Worm (Caenorhabditis elegans): ENCODE data around the gene T01C4.8.
A peak's percentile ranks its signal among the peaks of the same experiment; 100 is the strongest.

T01C4.8 gene

ce11 chrV:7084612-7085139 is 44.7 kb downstream of the T01C4.8 start, which contains the start of gene mys-1 (continued):
- TF ChIP-seq nhr-237 (tag; optimal IDR thresholded peaks at IDR 0.05) (no peak), nhr-11 (tag; optimal IDR thresholded peaks at IDR 0.05) (no peak), nhr-129 (tag; optimal IDR thresholded peaks at IDR 0.05) (no peak), lin-39 (tag; optimal IDR thresholded peaks at IDR 0.05) (no peak), nhr-6 (tag; optimal IDR thresholded peaks at IDR 0.05) (no peak), nhr-10 (tag; optimal IDR thresholded peaks at IDR 0.05) (no peak), C34F6.9 (tag; optimal IDR thresholded peaks at IDR 0.05) (no peak), ZK546.5 (tag; optimal IDR thresholded peaks at IDR 0.05) (no peak), lin-13 (GFP tag; optimal IDR thresholded peaks at IDR 0.05) (no peak), ztf-11 (tag; optimal IDR thresholded peaks at IDR 0.05) (no peak), sma-3 (GFP tag; optimal IDR thresholded peaks at IDR 0.05) (peak; percentile 71), dmd-4 (tag; optimal IDR thresholded peaks at IDR 0.05) (no peak), nhr-21 (tag; optimal IDR thresholded peaks at IDR 0.05) (no peak), ceh-82 (tag; optimal IDR thresholded peaks at IDR 0.05) (no peak), nhr-77 (tag; optimal IDR thresholded peaks at IDR 0.05) (no peak), gmeb-1 (tag; optimal IDR thresholded peaks at IDR 0.05) (peak; percentile 94), F13H6.1 (tag; optimal IDR thresholded peaks at IDR 0.05) (peak; percentile 67), elt-1 (tag; optimal IDR thresholded peaks at IDR 0.05) (no peak), mdl-1 (tag; optimal IDR thresholded peaks at IDR 0.05) (no peak), alr-1 (tag; optimal IDR thresholded peaks at IDR 0.05) (no peak), sem-4 (tag; optimal IDR thresholded peaks at IDR 0.05) (peak; percentile 9), zag-1 (tag; optimal IDR thresholded peaks at IDR 0.05) (no peak)

- TF ChIP-seq ztf-1 (GFP tag; conservative IDR thresholded peaks at IDR 0.05) (no peak), nhr-21 (tag; optimal IDR thresholded peaks at IDR 0.05) (no peak), elt-1 (tag; optimal IDR thresholded peaks at IDR 0.05) (no peak), snpc-4 (tag; optimal IDR thresholded peaks at IDR 0.05) (no peak), nhr-10 (tag; optimal IDR thresholded peaks at IDR 0.05) (no peak), ztf-4 (tag; optimal IDR thresholded peaks at IDR 0.05) (no peak), sma-9 (GFP tag; optimal IDR thresholded peaks at IDR 0.05) (no peak), sma-9 (tag; optimal IDR thresholded peaks at IDR 0.05) (no peak), peb-1 (tag; optimal IDR thresholded peaks at IDR 0.05) (no peak), lin-13 (GFP tag; optimal IDR thresholded peaks at IDR 0.05) (no peak)
Observed at ce11 chrV:7079388-7079787, 50.0 kb downstream of the T01C4.8 start.
